Fruit fly (Drosophila melanogaster) whole organism, adult: Measurements from ENCODE around the gene RpS30.

Source experiments
- CG14711 ChIP-seq: fragments of 200-800 bp; sonication (Bioruptor generic); optimal IDR thresholded peaks from 2 replicates; lab custom pipeline; 2018; ENCODE audit warnings: missing biosample characterization, mild to moderate bottlenecking, missing genetic modification characterization, moderate library complexity
- CG33017 ChIP-seq: fragments of 200-800 bp; sonication (Bioruptor generic); optimal IDR thresholded peaks from 2 replicates; lab custom pipeline; 2018; ENCODE audit warnings: missing biosample characterization, mild to moderate bottlenecking, missing genetic modification characterization, moderate library complexity
- Clk ChIP-seq: fragments of 200-800 bp; sonication (Bioruptor generic); optimal IDR thresholded peaks from 2 replicates; lab custom pipeline; 2017; ENCODE audit warnings: missing biosample characterization, missing genetic modification characterization
- Hr96 ChIP-seq: fragments of 200-800 bp; sonication (Bioruptor generic); optimal IDR thresholded peaks from 2 replicates; lab custom pipeline; 2016; ENCODE audit warnings: missing biosample characterization, missing genetic modification characterization
- bab1 ChIP-seq: fragments of 200-800 bp; sonication (Bioruptor generic); optimal IDR thresholded peaks from 3 replicates; lab custom pipeline; 2019; ENCODE audit warnings: missing biosample characterization, mild to moderate bottlenecking, missing genetic modification characterization, moderate library complexity
- cnc ChIP-seq, 2 experiments: fragments of >200 bp; optimal IDR thresholded peaks; 2 replicates each; lab custom pipeline; 2017
- pad ChIP-seq: fragments of 200-800 bp; sonication (Bioruptor generic); optimal IDR thresholded peaks from 3 replicates; lab custom pipeline; 2017; ENCODE audit warnings: missing biosample characterization, missing genetic modification characterization, mild to moderate bottlenecking, moderate library complexity, missing genetic modification reagents

- TF ChIP-seq bab1 (GFP tag; lab: Kevin White, UChicago) (no peak), CG33017 (tag; lab: Kevin White, UChicago) (no peak), pad (no peak), CG14711 (tag; lab: Kevin White, UChicago) (no peak), cnc (optimal IDR thresholded peaks at IDR 0.05; lab: Kevin White, UChicago) (no peak), Hr96 (GFP tag; lab: Kevin White, UChicago) (no peak), Clk (GFP tag; lab: Kevin White, UChicago) (no peak)
These were observed 27.1 kb downstream of the RpS30 start, which contains the start of gene TotZ for dm6 chr3R:20877436-20877835.
